Worm (Caenorhabditis elegans) whole organism, L3 larva: ENCODE measurements around the gene C34F6.11.

Experiments used
- ZK546.5 ChIP-seq: sonication (generic microtip); optimal IDR thresholded peaks from 2 replicates; lab custom pipeline; 2017; ENCODE audit warnings: missing biosample characterization, missing genetic modification characterization
- aly-2 ChIP-seq: fragments of 150-350 bp; optimal IDR thresholded peaks from 2 replicates; lab custom pipeline; 2014; ENCODE audit warnings: missing biosample characterization, missing genetic modification characterization
- ceh-28 ChIP-seq: fragments of 150-350 bp; optimal IDR thresholded peaks from 2 replicates; lab custom pipeline; 2014; ENCODE audit warnings: missing biosample characterization, missing genetic modification reagents, missing genetic modification characterization
- ceh-82 ChIP-seq: fragments of 150-350 bp; optimal IDR thresholded peaks from 2 replicates; lab custom pipeline; 2014; ENCODE audit warnings: missing biosample characterization, missing genetic modification characterization
- daf-12 ChIP-seq: fragments of 150-350 bp; optimal IDR thresholded peaks from 2 replicates; lab custom pipeline; 2014; ENCODE audit warnings: missing biosample characterization, missing genetic modification reagents, missing genetic modification characterization
- egl-5 ChIP-seq: fragments of 150-350 bp; optimal IDR thresholded peaks from 2 replicates; lab custom pipeline; 2017; ENCODE audit warnings: missing biosample characterization, missing genetic modification reagents, missing genetic modification characterization, inconsistent platforms
- elt-2 ChIP-seq: sonication (generic microtip); optimal IDR thresholded peaks from 2 replicates; lab custom pipeline; 2016; ENCODE audit warnings: missing genetic modification reagents, mild to moderate bottlenecking, missing genetic modification characterization, missing compliant biosample characterization
- fkh-10 ChIP-seq: sonication (generic microtip); optimal IDR thresholded peaks from 2 replicates; lab custom pipeline; 2017; ENCODE audit warnings: missing biosample characterization, missing genetic modification reagents, missing genetic modification characterization
- hmg-11 ChIP-seq: sonication (generic microtip); optimal IDR thresholded peaks from 2 replicates; lab custom pipeline; 2016; ENCODE audit warnings: missing genetic modification characterization, missing compliant biosample characterization
- jun-1 ChIP-seq: fragments of 150-350 bp; optimal IDR thresholded peaks from 2 replicates; lab custom pipeline; 2014; ENCODE audit warnings: missing biosample characterization, missing genetic modification reagents, missing genetic modification characterization
- lsy-12 ChIP-seq: sonication (generic microtip); optimal IDR thresholded peaks from 2 replicates; lab custom pipeline; 2016; ENCODE audit warnings: mild to moderate bottlenecking, missing genetic modification characterization, missing compliant biosample characterization
- mml-1 ChIP-seq: fragments of 150-350 bp; sonication (generic microtip); optimal IDR thresholded peaks from 3 replicates; lab custom pipeline; 2014; ENCODE audit warnings: missing biosample characterization, missing genetic modification characterization
- nfya-1 ChIP-seq: sonication (generic microtip); optimal IDR thresholded peaks from 2 replicates; lab custom pipeline; 2017; ENCODE audit warnings: missing genetic modification characterization, mild to moderate bottlenecking, missing compliant biosample characterization, antibody characterized with exemption, moderate library complexity; ENCODE audit not compliant: insufficient read depth
- nhr-11 ChIP-seq: fragments of 150-350 bp; optimal IDR thresholded peaks from 2 replicates; lab custom pipeline; 2014; ENCODE audit warnings: missing biosample characterization, missing genetic modification characterization
- nhr-23 ChIP-seq: fragments of 150-350 bp; optimal IDR thresholded peaks from 2 replicates; lab custom pipeline; 2014; ENCODE audit warnings: missing biosample characterization, missing genetic modification reagents, missing genetic modification characterization
- nhr-237 ChIP-seq: fragments of 150-350 bp; optimal IDR thresholded peaks from 2 replicates; lab custom pipeline; 2014; ENCODE audit warnings: missing biosample characterization, missing genetic modification characterization
- nhr-25 ChIP-seq: sonication (generic microtip); optimal IDR thresholded peaks from 2 replicates; lab custom pipeline; 2017; ENCODE audit warnings: missing biosample characterization, missing genetic modification characterization
- nhr-28 ChIP-seq: fragments of 150-350 bp; optimal IDR thresholded peaks from 2 replicates; lab custom pipeline; 2014; ENCODE audit warnings: missing biosample characterization, missing genetic modification characterization
- nhr-43 ChIP-seq: sonication (generic microtip); optimal IDR thresholded peaks from 2 replicates; lab custom pipeline; 2016; ENCODE audit warnings: mild to moderate bottlenecking, missing genetic modification characterization, missing compliant biosample characterization; ENCODE audit not compliant: poor library complexity, severe bottlenecking
- nhr-67 ChIP-seq: fragments of 150-350 bp; optimal IDR thresholded peaks from 2 replicates; lab custom pipeline; 2014; ENCODE audit warnings: missing biosample characterization, missing genetic modification characterization
- nhr-76 ChIP-seq: fragments of 150-350 bp; sonication (generic microtip); optimal IDR thresholded peaks from 5 replicates; lab custom pipeline; 2014; ENCODE audit warnings: missing biosample characterization, missing genetic modification characterization
- nhr-77 ChIP-seq: fragments of 150-350 bp; optimal IDR thresholded peaks from 2 replicates; lab custom pipeline; 2014; ENCODE audit warnings: missing biosample characterization, missing genetic modification characterization
- pha-4 ChIP-seq: fragments of 150-350 bp; optimal IDR thresholded peaks from 2 replicates; lab custom pipeline; 2014; ENCODE audit warnings: missing biosample characterization, missing genetic modification reagents, missing genetic modification characterization
- pqm-1 ChIP-seq: fragments of 150-350 bp; optimal IDR thresholded peaks from 2 replicates; lab custom pipeline; 2017; ENCODE audit warnings: missing biosample characterization, missing genetic modification characterization, inconsistent platforms
- sea-2 ChIP-seq: fragments of 150-350 bp; sonication (generic microtip); optimal IDR thresholded peaks from 4 replicates; lab custom pipeline; 2014; ENCODE audit warnings: missing biosample characterization, missing genetic modification reagents, missing genetic modification characterization
- skn-1 ChIP-seq: fragments of 150-350 bp; optimal IDR thresholded peaks from 2 replicates; lab custom pipeline; 2014; ENCODE audit warnings: missing biosample characterization, missing genetic modification characterization
- snpc-4 ChIP-seq: fragments of 150-350 bp; optimal IDR thresholded peaks from 2 replicates; lab custom pipeline; 2014; ENCODE audit warnings: missing biosample characterization, missing genetic modification characterization
- tbx-2 ChIP-seq: sonication (generic microtip); optimal IDR thresholded peaks from 2 replicates; lab custom pipeline; 2016; ENCODE audit warnings: mild to moderate bottlenecking, missing genetic modification characterization, missing compliant biosample characterization
- unc-39 ChIP-seq: sonication (generic microtip); optimal IDR thresholded peaks from 4 replicates; lab custom pipeline; 2017; ENCODE audit warnings: missing biosample characterization, missing genetic modification characterization
- unc-62 ChIP-seq: fragments of 150-350 bp; sonication (generic microtip); optimal IDR thresholded peaks from 4 replicates; lab custom pipeline; 2014; ENCODE audit warnings: missing biosample characterization, missing genetic modification reagents, missing genetic modification characterization
- zag-1 ChIP-seq: fragments of 150-350 bp; optimal IDR thresholded peaks from 2 replicates; lab custom pipeline; 2014; ENCODE audit warnings: missing biosample characterization, missing genetic modification characterization
- ztf-11 ChIP-seq: fragments of 150-350 bp; optimal IDR thresholded peaks from 2 replicates; lab custom pipeline; 2014; ENCODE audit warnings: missing biosample characterization, missing genetic modification characterization

Gene C34F6.11

ce11 chrX:11185498-11185897 is 18.2 kb downstream of the C34F6.11 start, which contains the start of gene gnrr-7:
TSS of gene gnrr-7 (plus strand) at chrX:11185798.
- TF ChIP-seq skn-1 (tag; lab: Kevin White, UChicago), result no peak
- no peak for TF ChIP-seq nhr-237 (tag; lab: Kevin White, UChicago)
- no peak for TF ChIP-seq ZK546.5
- no peak for TF ChIP-seq jun-1 (tag; lab: Kevin White, UChicago)
- no peak for TF ChIP-seq ceh-28 (tag; lab: Kevin White, UChicago)
- TF ChIP-seq lsy-12 (tag; lab: Kevin White, UChicago), result no peak
- TF ChIP-seq nhr-76 (tag; lab: Kevin White, UChicago), result no peak
- no peak for TF ChIP-seq daf-12
- TF ChIP-seq tbx-2 (tag; lab: Kevin White, UChicago), result no peak
- no peak for TF ChIP-seq hmg-11 (tag; lab: Kevin White, UChicago)
- no peak for TF ChIP-seq ceh-82
- TF ChIP-seq nhr-28 (tag; lab: Kevin White, UChicago), result no peak
- no peak for TF ChIP-seq ztf-11 (tag; lab: Kevin White, UChicago)
- TF ChIP-seq nhr-67 (tag; lab: Kevin White, UChicago), result no peak
- TF ChIP-seq nhr-11, result no peak
- no peak for TF ChIP-seq nhr-77

ce11 chrX:11178599-11178998 is 25.1 kb downstream of the C34F6.11 start, which contains the start of gene gnrr-6:
TSS of gene gnrr-6 (plus strand) at chrX:11178899.
- TF ChIP-seq pha-4 (tag; lab: Kevin White, UChicago) (no peak), egl-5 (tag; lab: Kevin White, UChicago) (no peak), sea-2 (no peak), unc-62 (GFP tag; lab: Kevin White, UChicago) (no peak), zag-1 (tag; lab: Kevin White, UChicago) (no peak), pqm-1 (tag; lab: Kevin White, UChicago) (no peak), nhr-237 (tag; lab: Kevin White, UChicago) (no peak), ceh-28 (tag; lab: Kevin White, UChicago) (no peak), mml-1 (tag; lab: Kevin White, UChicago) (no peak), lsy-12 (tag; lab: Kevin White, UChicago) (no peak), nhr-77 (no peak), nfya-1 (no peak), elt-2 (tag; lab: Kevin White, UChicago) (no peak), unc-39 (tag; lab: Kevin White, UChicago) (no peak), daf-12 (no peak)

DNA sequence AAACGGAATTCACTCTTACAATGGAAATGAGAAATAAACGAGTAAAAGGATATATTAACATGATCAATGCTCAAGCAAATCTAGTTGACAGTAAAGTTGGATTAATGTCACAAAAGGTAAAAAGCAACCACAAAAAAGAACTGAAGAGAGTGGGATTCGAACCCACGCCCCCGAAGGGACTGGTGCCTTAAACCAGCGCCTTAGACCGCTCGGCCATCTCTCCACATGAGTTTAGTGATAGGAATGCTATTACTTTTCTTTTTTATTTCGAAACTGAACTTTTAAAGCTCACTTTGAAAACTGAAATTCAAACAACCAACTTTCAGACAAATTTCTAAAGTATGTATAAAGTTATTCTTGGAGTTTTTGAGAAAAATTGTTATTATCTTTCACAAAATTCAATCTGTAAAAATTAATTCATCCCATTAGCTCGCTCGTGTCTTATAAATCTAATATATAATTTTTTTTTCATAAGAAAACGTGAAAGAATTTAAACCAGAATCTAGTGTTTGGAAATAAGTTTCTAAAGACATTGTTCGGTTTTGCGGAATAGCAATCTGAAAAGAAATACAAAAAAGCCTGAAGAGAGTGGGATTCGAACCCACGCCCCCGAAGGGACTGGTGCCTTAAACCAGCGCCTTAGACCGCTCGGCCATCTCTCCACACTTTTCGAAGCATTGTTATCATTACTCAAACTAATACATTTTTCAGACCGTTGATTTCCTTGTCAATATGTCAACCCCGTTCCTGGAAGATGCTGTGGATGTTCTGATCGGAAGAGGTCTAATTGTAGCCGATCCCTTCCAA is 40.8 kb downstream of the C34F6.11 start:
- TF ChIP-seq aly-2 (tag; lab: Kevin White, UChicago), result no peak
- TF ChIP-seq nhr-43 (tag; lab: Kevin White, UChicago), result peak; percentile 18
- TF ChIP-seq elt-2 (tag; lab: Kevin White, UChicago), result peak; percentile 33

- TF ChIP-seq ceh-82, result no peak
- no peak for TF ChIP-seq skn-1 (tag; lab: Kevin White, UChicago)
- no peak for TF ChIP-seq snpc-4 (tag; lab: Kevin White, UChicago)
- TF ChIP-seq, all 47 proteins: peak for 0
Observed at ce11 chrX:11160537-11160936, 43.2 kb downstream of the C34F6.11 start, which contains the start of gene C05C9.1. TSS of gene C05C9.1 (plus strand) at chrX:11160837.

DNA sequence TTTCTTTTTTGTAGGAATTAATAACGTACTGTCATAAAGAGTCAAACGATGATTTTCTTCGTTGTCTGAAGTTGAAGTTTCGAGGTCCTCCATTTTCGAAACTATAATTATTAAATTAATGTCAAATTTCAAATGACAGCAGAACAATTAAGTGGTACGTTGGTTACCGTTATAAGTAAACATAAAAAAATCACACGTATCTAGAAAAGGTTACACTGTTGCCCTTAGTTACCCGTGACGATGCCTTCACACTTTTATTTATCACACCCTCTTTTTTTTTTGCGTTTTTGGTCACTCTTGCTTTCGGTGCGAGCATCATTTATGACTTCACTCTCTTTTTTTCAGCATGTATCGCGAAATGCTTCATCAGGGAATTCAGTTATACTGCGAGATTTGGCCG is 51.0 kb downstream of the C34F6.11 start, which contains the start of the genes C05C9.3 and C05C9.2:
TSS of gene C05C9.3 (minus strand) at position 101 of the 400 bp plus-strand sequence.
TSS of gene C05C9.2 (plus strand) at position 346 of the 400 bp plus-strand sequence.
- no peak for TF ChIP-seq nhr-23
- TF ChIP-seq fkh-10 (GFP tag; lab: Kevin White, UChicago), result no peak
- no peak for TF ChIP-seq snpc-4 (tag; lab: Kevin White, UChicago)
- no peak for TF ChIP-seq lsy-12 (tag; lab: Kevin White, UChicago)
- TF ChIP-seq nhr-43 (tag; lab: Kevin White, UChicago), result no peak
- no peak for TF ChIP-seq aly-2 (tag; lab: Kevin White, UChicago)
- no peak for TF ChIP-seq nhr-25
- no peak for TF ChIP-seq pqm-1 (tag; lab: Kevin White, UChicago)
- TF ChIP-seq ztf-11 (tag; lab: Kevin White, UChicago), result no peak
- no peak for TF ChIP-seq nhr-67 (tag; lab: Kevin White, UChicago)
